Fruit fly (Drosophila melanogaster): ENCODE data around the gene Snoo.
"Not testable (repeated sequence)": the region's sequence is repeated elsewhere in the genome, so short reads cannot be mapped to it uniquely, and the experiment has no call there.

Snoo gene

dm6 chr2L:7984889-7985514, 1.0 kb upstream of the Snoo start (continued):
- peak; percentile 27 for TF ChIP-seq CG2678 (tag; optimal IDR thresholded peaks at IDR 0.05)
- peak; percentile 9 for TF ChIP-seq Xbp1 (GFP tag; optimal IDR thresholded peaks at IDR 0.05)
- no peak for TF ChIP-seq dimm (GFP tag; IDR thresholded peaks at IDR 0.05)
- no peak for TF ChIP-seq lmd (GFP tag; IDR thresholded peaks at IDR 0.05)
- TF ChIP-seq bbx (GFP tag; IDR thresholded peaks at IDR 0.05; ENCODE audit: partially characterized antibody) = no peak
- 0 out of 3 replicates have a peak, but pooled peaks have one; percentile 38 for TF ChIP-seq ci (GFP tag; IDR thresholded peaks at IDR 0.05)
- no peak for TF ChIP-seq Sry-δ (GFP tag; optimal IDR thresholded peaks at IDR 0.05)
- no peak for TF ChIP-seq Asciz (GFP tag; optimal IDR thresholded peaks at IDR 0.05)
- TF ChIP-seq sug (tag; optimal IDR thresholded peaks at IDR 0.05) = no peak
- no peak for TF ChIP-seq Aef1 (GFP tag; IDR thresholded peaks at IDR 0.05)
- no peak for TF ChIP-seq sisA (GFP tag; IDR thresholded peaks at IDR 0.05)
- no peak for TF ChIP-seq CG8359 (GFP tag; optimal IDR thresholded peaks at IDR 0.05; ENCODE audit: borderline replicate concordance)
- TF ChIP-seq Dref (GFP tag; IDR thresholded peaks at IDR 0.05) = no peak
- no peak for TF ChIP-seq cato (GFP tag; optimal IDR thresholded peaks at IDR 0.05; ENCODE audit: borderline replicate concordance)
- no peak for TF ChIP-seq CG6813 (GFP tag; optimal IDR thresholded peaks at IDR 0.05)
- no peak for TF ChIP-seq Myb (GFP tag; optimal IDR thresholded peaks at IDR 0.05)
- peak; percentile 11 for TF ChIP-seq Oli (tag; optimal IDR thresholded peaks at IDR 0.05)
- TF ChIP-seq CG14860 (GFP tag; IDR thresholded peaks at IDR 0.05; ENCODE audit: partially characterized antibody) = peak; percentile 84
- peak; percentile 21 for TF ChIP-seq Jarid2 (GFP tag; optimal IDR thresholded peaks at IDR 0.05)
- TF ChIP-seq sens (GFP tag) = peak; percentile 86
- TF ChIP-seq CG16813 (GFP tag; IDR thresholded peaks at IDR 0.05; ENCODE audit: partially characterized antibody) = peak; percentile 71
- peak; percentile 18; the same call in 1 of the 3 replicates for TF ChIP-seq CG34224 (GFP tag; IDR thresholded peaks at IDR 0.05; ENCODE audit: partially characterized antibody)
- TF ChIP-seq CoRest (tag; optimal IDR thresholded peaks at IDR 0.05) = peak; percentile 12
- TF ChIP-seq Deaf1 (tag; optimal IDR thresholded peaks at IDR 0.05) = no peak
- no peak for TF ChIP-seq wor (GFP tag; IDR thresholded peaks at IDR 0.05)
- no peak for TF ChIP-seq CG9215 (GFP tag; IDR thresholded peaks at IDR 0.05)
- TF ChIP-seq Trl (optimal IDR thresholded peaks at IDR 0.05) = peak; percentile 27 to 38
- TF ChIP-seq Trl (GFP tag; optimal IDR thresholded peaks at IDR 0.05) = peak; percentile 7
- TF ChIP-seq dpn (GFP tag; optimal IDR thresholded peaks at IDR 0.05) = peak; percentile 27 to 31
- peak; percentile 6 for TF ChIP-seq bcd (GFP tag; optimal IDR thresholded peaks at IDR 0.05)
- TF ChIP-seq CG8765 (GFP tag; IDR thresholded peaks at IDR 0.05) = no peak
- TF ChIP-seq Max (GFP tag; optimal IDR thresholded peaks at IDR 0.05) = peak; percentile 5
- no peak for TF ChIP-seq sr (GFP tag; IDR thresholded peaks at IDR 0.05)
- TF ChIP-seq crp (GFP tag; optimal IDR thresholded peaks at IDR 0.05) = peak in 1 of 2 experiments; percentile 10
- peak; percentile 70 for TF ChIP-seq vnd (GFP tag; IDR thresholded peaks at IDR 0.05; ENCODE audit: partially characterized antibody)
- TF ChIP-seq p53 (GFP tag; optimal IDR thresholded peaks at IDR 0.05) = no peak
- peak; percentile 20 for TF ChIP-seq dmrt99B (tag; optimal IDR thresholded peaks at IDR 0.05)
- TF ChIP-seq Bgb (GFP tag; IDR thresholded peaks at IDR 0.05; ENCODE audit: partially characterized antibody) = peak; percentile 40; the same call in 1 of the 2 replicates
- TF ChIP-seq wek (GFP tag; optimal IDR thresholded peaks at IDR 0.05) = no peak
- TF ChIP-seq scrt (GFP tag; optimal IDR thresholded peaks at IDR 0.05) = peak; percentile 28

dm6 chr2L:7983646-7984045, 350 bp downstream of the Snoo start, which contains the start of gene CG7231:
Gene CG7231, plus strand, starts transcription at chr2L:7983946.
- not testable (repeated sequence) for TF ChIP-seq CG42726 (GFP tag; IDR thresholded peaks at IDR 0.05; ENCODE audit: partially characterized antibody); cg (GFP tag; optimal IDR thresholded peaks at IDR 0.05); Hr78 (GFP tag; optimal IDR thresholded peaks at IDR 0.05)

Measured in whole organism, embryonic.